Worm (Caenorhabditis elegans) whole organism, L3 larva: ENCODE results near the gene pps-1.

Experiments used
- ZK546.5 ChIP-seq: sonication (generic microtip); optimal IDR thresholded peaks from 2 replicates; lab custom pipeline; 2017; ENCODE audit warnings: missing biosample characterization, missing genetic modification characterization
- aly-2 ChIP-seq: fragments of 150-350 bp; optimal IDR thresholded peaks from 2 replicates; lab custom pipeline; 2014; ENCODE audit warnings: missing biosample characterization, missing genetic modification characterization
- ama-1 ChIP-seq: fragments of 150-350 bp; optimal IDR thresholded peaks from 2 replicates; lab custom pipeline; 2018
- ceh-16 ChIP-seq: sonication (generic microtip); optimal IDR thresholded peaks from 2 replicates; lab custom pipeline; 2017; ENCODE audit warnings: missing biosample characterization, missing genetic modification characterization
- ceh-28 ChIP-seq: fragments of 150-350 bp; optimal IDR thresholded peaks from 2 replicates; lab custom pipeline; 2014; ENCODE audit warnings: missing biosample characterization, missing genetic modification reagents, missing genetic modification characterization
- ceh-82 ChIP-seq: fragments of 150-350 bp; optimal IDR thresholded peaks from 2 replicates; lab custom pipeline; 2014; ENCODE audit warnings: missing biosample characterization, missing genetic modification characterization
- ceh-9 ChIP-seq: sonication (generic microtip); optimal IDR thresholded peaks from 2 replicates; lab custom pipeline; 2018; ENCODE audit warnings: missing biosample characterization, missing genetic modification characterization
- daf-12 ChIP-seq: fragments of 150-350 bp; optimal IDR thresholded peaks from 2 replicates; lab custom pipeline; 2014; ENCODE audit warnings: missing biosample characterization, missing genetic modification reagents, missing genetic modification characterization
- egl-27 ChIP-seq: sonication (generic microtip); optimal IDR thresholded peaks from 4 replicates; lab custom pipeline; 2017; ENCODE audit warnings: missing biosample characterization, missing genetic modification reagents, missing genetic modification characterization
- egl-5 ChIP-seq: fragments of 150-350 bp; optimal IDR thresholded peaks from 2 replicates; lab custom pipeline; 2017; ENCODE audit warnings: missing biosample characterization, missing genetic modification reagents, missing genetic modification characterization, inconsistent platforms
- elt-1 ChIP-seq: fragments of 150-350 bp; optimal IDR thresholded peaks from 2 replicates; lab custom pipeline; 2014; ENCODE audit warnings: missing biosample characterization, missing genetic modification characterization
- eor-1 ChIP-seq, 2 experiments: fragments of 150-350 bp; optimal IDR thresholded peaks; 2 replicates each; lab custom pipeline; 2014 to 2018; ENCODE audit warnings: missing biosample characterization in 2 of 2, missing genetic modification characterization in 2 of 2
- fkh-10 ChIP-seq: sonication (generic microtip); optimal IDR thresholded peaks from 2 replicates; lab custom pipeline; 2017; ENCODE audit warnings: missing biosample characterization, missing genetic modification reagents, missing genetic modification characterization
- fkh-2 ChIP-seq: fragments of 150-350 bp; optimal IDR thresholded peaks from 2 replicates; lab custom pipeline; 2014; ENCODE audit warnings: missing biosample characterization, missing genetic modification reagents, missing genetic modification characterization
- fos-1 ChIP-seq: fragments of 150-350 bp; optimal IDR thresholded peaks from 2 replicates; lab custom pipeline; 2014; ENCODE audit warnings: missing biosample characterization, missing genetic modification characterization
- hmg-11 ChIP-seq: sonication (generic microtip); optimal IDR thresholded peaks from 2 replicates; lab custom pipeline; 2016; ENCODE audit warnings: missing genetic modification characterization, missing compliant biosample characterization
- jun-1 ChIP-seq: fragments of 150-350 bp; optimal IDR thresholded peaks from 2 replicates; lab custom pipeline; 2014; ENCODE audit warnings: missing biosample characterization, missing genetic modification reagents, missing genetic modification characterization
- lin-15B ChIP-seq: fragments of 150-350 bp; optimal IDR thresholded peaks from 2 replicates; lab custom pipeline; 2014; ENCODE audit warnings: missing biosample characterization, missing genetic modification characterization
- lin-39 ChIP-seq: fragments of 150-350 bp; optimal IDR thresholded peaks from 2 replicates; lab custom pipeline; 2018; ENCODE audit warnings: missing biosample characterization, missing genetic modification reagents, missing genetic modification characterization
- lsy-12 ChIP-seq: sonication (generic microtip); optimal IDR thresholded peaks from 2 replicates; lab custom pipeline; 2016; ENCODE audit warnings: mild to moderate bottlenecking, missing genetic modification characterization, missing compliant biosample characterization
- mdl-1 ChIP-seq: fragments of 150-350 bp; optimal IDR thresholded peaks from 2 replicates; lab custom pipeline; 2014; ENCODE audit warnings: missing biosample characterization, missing genetic modification characterization
- nfya-1 ChIP-seq: sonication (generic microtip); optimal IDR thresholded peaks from 2 replicates; lab custom pipeline; 2017; ENCODE audit warnings: missing genetic modification characterization, mild to moderate bottlenecking, missing compliant biosample characterization, antibody characterized with exemption, moderate library complexity; ENCODE audit not compliant: insufficient read depth
- nhr-11 ChIP-seq: fragments of 150-350 bp; optimal IDR thresholded peaks from 2 replicates; lab custom pipeline; 2014; ENCODE audit warnings: missing biosample characterization, missing genetic modification characterization
- nhr-12 ChIP-seq: fragments of 150-350 bp; optimal IDR thresholded peaks from 2 replicates; lab custom pipeline; 2014; ENCODE audit warnings: missing biosample characterization, missing genetic modification characterization
- nhr-23 ChIP-seq: fragments of 150-350 bp; optimal IDR thresholded peaks from 2 replicates; lab custom pipeline; 2014; ENCODE audit warnings: missing biosample characterization, missing genetic modification reagents, missing genetic modification characterization
- nhr-25 ChIP-seq: sonication (generic microtip); optimal IDR thresholded peaks from 2 replicates; lab custom pipeline; 2017; ENCODE audit warnings: missing biosample characterization, missing genetic modification characterization
- nhr-28 ChIP-seq: fragments of 150-350 bp; optimal IDR thresholded peaks from 2 replicates; lab custom pipeline; 2014; ENCODE audit warnings: missing biosample characterization, missing genetic modification characterization
- nhr-43 ChIP-seq: sonication (generic microtip); optimal IDR thresholded peaks from 2 replicates; lab custom pipeline; 2016; ENCODE audit warnings: mild to moderate bottlenecking, missing genetic modification characterization, missing compliant biosample characterization; ENCODE audit not compliant: poor library complexity, severe bottlenecking
- nhr-76 ChIP-seq: fragments of 150-350 bp; sonication (generic microtip); optimal IDR thresholded peaks from 5 replicates; lab custom pipeline; 2014; ENCODE audit warnings: missing biosample characterization, missing genetic modification characterization
- nhr-77 ChIP-seq: fragments of 150-350 bp; optimal IDR thresholded peaks from 2 replicates; lab custom pipeline; 2014; ENCODE audit warnings: missing biosample characterization, missing genetic modification characterization
- pha-4 ChIP-seq: fragments of 150-350 bp; optimal IDR thresholded peaks from 2 replicates; lab custom pipeline; 2014; ENCODE audit warnings: missing biosample characterization, missing genetic modification reagents, missing genetic modification characterization
- pqm-1 ChIP-seq: fragments of 150-350 bp; optimal IDR thresholded peaks from 2 replicates; lab custom pipeline; 2017; ENCODE audit warnings: missing biosample characterization, missing genetic modification characterization, inconsistent platforms
- sea-2 ChIP-seq: fragments of 150-350 bp; sonication (generic microtip); optimal IDR thresholded peaks from 4 replicates; lab custom pipeline; 2014; ENCODE audit warnings: missing biosample characterization, missing genetic modification reagents, missing genetic modification characterization
- skn-1 ChIP-seq: fragments of 150-350 bp; optimal IDR thresholded peaks from 2 replicates; lab custom pipeline; 2014; ENCODE audit warnings: missing biosample characterization, missing genetic modification characterization
- snpc-4 ChIP-seq: fragments of 150-350 bp; optimal IDR thresholded peaks from 2 replicates; lab custom pipeline; 2014; ENCODE audit warnings: missing biosample characterization, missing genetic modification characterization
- tbx-2 ChIP-seq: sonication (generic microtip); optimal IDR thresholded peaks from 2 replicates; lab custom pipeline; 2016; ENCODE audit warnings: mild to moderate bottlenecking, missing genetic modification characterization, missing compliant biosample characterization
- unc-39 ChIP-seq: sonication (generic microtip); optimal IDR thresholded peaks from 4 replicates; lab custom pipeline; 2017; ENCODE audit warnings: missing biosample characterization, missing genetic modification characterization
- unc-62 ChIP-seq: fragments of 150-350 bp; sonication (generic microtip); optimal IDR thresholded peaks from 4 replicates; lab custom pipeline; 2014; ENCODE audit warnings: missing biosample characterization, missing genetic modification reagents, missing genetic modification characterization
- ztf-4 ChIP-seq: fragments of 150-350 bp; optimal IDR thresholded peaks from 2 replicates; lab custom pipeline; 2014; ENCODE audit warnings: missing biosample characterization, missing genetic modification characterization

pps-1 gene

ce11 chrIV:10146885-10147284, 14.9 kb upstream of the pps-1 start, which contains the start of gene T14G10.8:
T14G10.8 (minus strand) TSS chrIV:10146985.
- TF ChIP-seq lin-15B (tag; lab: Kevin White, UChicago) = no peak
- TF ChIP-seq egl-27 (tag; lab: Kevin White, UChicago) = no peak
- TF ChIP-seq ztf-4 (tag; lab: Kevin White, UChicago) = no peak
- no peak for TF ChIP-seq tbx-2
- TF ChIP-seq ceh-9 (tag; lab: Kevin White, UChicago) = no peak
- TF ChIP-seq pha-4 = no peak
- no peak for TF ChIP-seq fkh-10
- no peak for TF ChIP-seq hmg-11
- TF ChIP-seq mdl-1 (tag; lab: Kevin White, UChicago) = no peak
- no peak for TF ChIP-seq daf-12 (tag; lab: Kevin White, UChicago)
- TF ChIP-seq, all 47 proteins: peak for 0

DNA sequence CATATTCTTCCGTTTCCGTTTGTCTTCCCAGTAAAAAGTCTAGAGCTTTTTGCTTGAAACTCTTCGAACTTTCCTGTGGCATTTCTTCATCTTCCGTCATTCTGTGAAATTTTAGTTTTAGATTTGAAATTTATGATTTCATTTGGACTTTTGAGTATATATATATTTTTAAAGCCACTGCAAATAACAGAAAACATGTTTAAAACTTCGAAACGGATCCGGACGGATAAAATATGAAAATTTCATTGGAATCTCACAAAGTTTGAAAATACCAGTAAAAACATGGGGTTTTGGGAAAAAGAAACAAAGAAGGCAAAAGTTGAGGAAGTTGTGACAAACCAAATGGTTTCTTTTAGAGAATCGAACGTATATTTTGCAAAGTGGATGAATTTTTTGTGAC, 12.9 kb upstream of the pps-1 start, which contains the start of gene pigs-1:
TSS of gene pigs-1 (minus strand) at position 101 of the 400 bp plus-strand sequence.
- no peak for TF ChIP-seq snpc-4 (tag; lab: Kevin White, UChicago)
- TF ChIP-seq elt-1 (tag; lab: Kevin White, UChicago) = no peak
- TF ChIP-seq eor-1 (tag; optimal IDR thresholded peaks at IDR 0.05; lab: Kevin White, UChicago) = no peak
- no peak for TF ChIP-seq ceh-16
- no peak for TF ChIP-seq sea-2 (GFP tag; lab: Kevin White, UChicago)
- TF ChIP-seq jun-1 (tag; lab: Kevin White, UChicago) = no peak
- TF ChIP-seq fkh-2 (tag; lab: Kevin White, UChicago) = no peak
- TF ChIP-seq skn-1 (tag; lab: Kevin White, UChicago) = no peak
- TF ChIP-seq nfya-1 (tag; lab: Kevin White, UChicago) = no peak
- TF ChIP-seq nhr-77 (tag; lab: Kevin White, UChicago) = no peak
- TF ChIP-seq nhr-11 (tag; lab: Kevin White, UChicago) = no peak

DNA sequence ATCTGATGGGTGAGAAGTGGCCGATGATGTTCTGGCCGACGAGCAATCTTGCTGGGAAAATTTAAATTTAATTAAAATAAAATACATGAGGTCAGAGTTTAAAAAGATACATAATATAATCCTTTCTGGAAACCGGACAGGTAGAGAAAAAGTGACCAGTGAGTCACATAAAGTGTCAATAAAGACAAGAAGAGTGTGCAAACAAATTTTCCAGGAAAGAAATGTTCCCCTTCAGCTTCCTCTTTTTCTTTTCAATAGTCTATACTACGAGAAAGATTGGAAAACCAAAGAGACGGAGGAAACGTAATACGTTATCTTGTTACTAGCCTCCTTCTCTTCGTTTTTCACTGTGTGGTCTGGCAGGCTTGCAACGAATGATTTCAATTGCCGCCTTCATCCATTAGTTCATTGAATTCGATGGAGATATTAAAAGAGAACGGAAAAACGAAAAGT, 11.2 kb upstream of the pps-1 start, which contains the start of gene tsp-12:
TSS of gene tsp-12 (minus strand) at position 51 of the 453 bp plus-strand sequence.
- TF ChIP-seq nhr-28 (no peak), eor-1 (tag; optimal IDR thresholded peaks at IDR 0.05; lab: Kevin White, UChicago) (no peak), aly-2 (tag; lab: Kevin White, UChicago) (no peak), snpc-4 (tag; lab: Kevin White, UChicago) (peak; percentile 50), pha-4 (peak; percentile 63), skn-1 (tag; lab: Kevin White, UChicago) (no peak), ama-1 (lab: Kevin White, UChicago) (no peak)

- TF ChIP-seq daf-12 (tag; lab: Kevin White, UChicago) (no peak), fkh-10 (no peak), nhr-76 (no peak), ztf-4 (tag; lab: Kevin White, UChicago) (no peak), nfya-1 (tag; lab: Kevin White, UChicago) (peak; percentile 77), snpc-4 (tag; lab: Kevin White, UChicago) (peak; percentile 51), pha-4 (peak; percentile 66), lsy-12 (no peak), aly-2 (tag; lab: Kevin White, UChicago) (no peak), unc-39 (no peak), ceh-82 (tag; lab: Kevin White, UChicago) (no peak), nhr-77 (tag; lab: Kevin White, UChicago) (no peak), nhr-23 (peak; percentile 63), fos-1 (tag; lab: Kevin White, UChicago) (no peak), ZK546.5 (tag; lab: Kevin White, UChicago) (no peak), pqm-1 (tag; lab: Kevin White, UChicago) (peak; percentile 19), tbx-2 (no peak), hmg-11 (peak; percentile 75), fkh-2 (tag; lab: Kevin White, UChicago) (no peak), ama-1 (lab: Kevin White, UChicago) (no peak), egl-5 (no peak), lin-39 (tag; lab: Kevin White, UChicago) (no peak), unc-62 (no peak), sea-2 (GFP tag; lab: Kevin White, UChicago) (no peak), ceh-28 (tag; lab: Kevin White, UChicago) (no peak), nhr-25 (tag; lab: Kevin White, UChicago) (peak; percentile 4), skn-1 (tag; lab: Kevin White, UChicago) (no peak), ceh-9 (tag; lab: Kevin White, UChicago) (no peak), lin-15B (tag; lab: Kevin White, UChicago) (peak; percentile 43), nhr-43 (tag; lab: Kevin White, UChicago) (peak; percentile 31), nhr-12 (tag; lab: Kevin White, UChicago) (no peak), nhr-11 (tag; lab: Kevin White, UChicago) (no peak)
These were observed 10.3 kb upstream of the pps-1 start, which contains the start of gene copg-1 for ce11 chrIV:10151439-10151997. copg-1 (plus strand) TSS chrIV:10151947.
